Fruit fly (Drosophila melanogaster) whole organism, wandering third instar larva: ENCODE results near the gene Eig71Ea.

Source experiments
- Abd-B ChIP-seq: fragments of >200 bp; optimal IDR thresholded peaks from 2 replicates; lab custom pipeline; 2017; ENCODE audit warnings: missing biosample characterization, missing genetic modification characterization
- Dif ChIP-seq: fragments of 200-275, 200-300 bp; sonication (Bioruptor generic); optimal IDR thresholded peaks from 2 replicates; lab custom pipeline; 2018; ENCODE audit warnings: missing biosample characterization, missing genetic modification characterization; ENCODE audit not compliant: partially characterized antibody
- OdsH ChIP-seq: fragments of 200-800 bp; sonication (Bioruptor generic); optimal IDR thresholded peaks from 2 replicates; lab custom pipeline; 2016; ENCODE audit warnings: missing biosample characterization, mild to moderate bottlenecking, missing genetic modification characterization
- br ChIP-seq: fragments of 200-800 bp; sonication (Bioruptor generic); optimal IDR thresholded peaks from 2 replicates; lab custom pipeline; 2016; ENCODE audit warnings: missing biosample characterization, missing genetic modification characterization
- foxo ChIP-seq, 2 experiments: fragments of 200-800 bp; sonication (Bioruptor generic); optimal IDR thresholded peaks; 2 replicates in 1 of 2; 3 replicates in 1 of 2; lab custom pipeline; 2016 to 2017; ENCODE audit warnings: missing biosample characterization in 2 of 2, missing genetic modification characterization in 2 of 2
- jim ChIP-seq: fragments of 175-275, 200-325 bp; sonication (Bioruptor generic); optimal IDR thresholded peaks from 2 replicates; lab custom pipeline; 2016; ENCODE audit warnings: missing biosample characterization, mild to moderate bottlenecking, missing genetic modification characterization
- pan ChIP-seq: fragments of >200 bp; optimal IDR thresholded peaks from 2 replicates; lab custom pipeline; 2017
- psq ChIP-seq: fragments of 200-800 bp; sonication (Bioruptor generic); optimal IDR thresholded peaks from 3 replicates; lab custom pipeline; 2017; ENCODE audit warnings: missing biosample characterization, mild to moderate bottlenecking, missing genetic modification characterization, moderate library complexity
- sage ChIP-seq: fragments of 200-800 bp; sonication (Bioruptor generic); optimal IDR thresholded peaks from 2 replicates; lab custom pipeline; 2016; ENCODE audit warnings: missing biosample characterization, mild to moderate bottlenecking, missing genetic modification characterization
- usp ChIP-seq: fragments of >200 bp; optimal IDR thresholded peaks from 2 replicates; lab custom pipeline; 2017; ENCODE audit warnings: missing biosample characterization, missing genetic modification characterization
- woc ChIP-seq: sonication (Bioruptor generic); optimal IDR thresholded peaks from 2 replicates; lab custom pipeline; 2016; ENCODE audit warnings: missing biosample characterization, mild to moderate bottlenecking, missing genetic modification characterization

DNA sequence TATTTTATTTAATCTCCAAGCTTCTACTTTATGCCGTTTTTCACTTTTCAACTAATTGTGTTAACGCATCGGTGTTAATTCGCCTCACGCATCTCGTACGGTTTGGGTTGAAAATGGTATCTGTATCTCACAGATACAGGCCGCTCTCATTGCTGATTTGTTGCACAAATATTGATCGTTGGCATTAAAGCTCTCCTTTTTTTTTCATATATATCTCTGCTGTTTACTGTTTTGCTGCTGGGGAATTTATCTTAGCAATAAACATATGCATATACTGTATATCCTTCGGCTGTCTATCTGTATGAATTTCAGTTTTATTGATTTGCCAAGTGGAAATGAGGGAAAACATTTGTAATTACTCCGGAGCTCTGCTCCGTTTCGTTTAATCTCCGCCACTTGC is 16.8 kb downstream of the Eig71Ea start:
- TF ChIP-seq br (GFP tag; lab: Kevin White, UChicago) (peak; percentile 32), OdsH (no peak), woc (GFP tag; lab: Kevin White, UChicago) (no peak), sage (GFP tag; lab: Kevin White, UChicago) (no peak), Dif (no peak), foxo (GFP tag; optimal IDR thresholded peaks at IDR 0.05; lab: Kevin White, UChicago) (no peak), psq (GFP tag; lab: Kevin White, UChicago) (no peak), usp (no peak), jim (no peak), Abd-B (GFP tag; lab: Kevin White, UChicago) (no peak), pan (lab: Kevin White, UChicago) (no peak)
